Worm (Caenorhabditis elegans) whole organism, L1 larva: ENCODE results near the gene tbb-2.

ENCODE experiments used
- ama-1 ChIP-seq: fragments of 150-350 bp; optimal IDR thresholded peaks from 2 replicates; lab custom pipeline; 2014
- egl-13 ChIP-seq: sonication (generic microtip); optimal IDR thresholded peaks from 2 replicates; lab custom pipeline; 2016; ENCODE audit warnings: missing genotype, missing genetic modification reagents, missing genetic modification characterization, missing compliant biosample characterization
- fkh-10 ChIP-seq: sonication (generic microtip); optimal IDR thresholded peaks from 2 replicates; lab custom pipeline; 2017; ENCODE audit warnings: missing biosample characterization, missing genetic modification reagents, missing genetic modification characterization
- fkh-8 ChIP-seq: sonication (generic microtip); optimal IDR thresholded peaks from 2 replicates; lab custom pipeline; 2016; ENCODE audit warnings: mild to moderate bottlenecking, missing genetic modification characterization, missing compliant biosample characterization
- hlh-17 ChIP-seq: fragments of 200-800 bp; sonication (Bioruptor generic); optimal IDR thresholded peaks from 2 replicates; lab custom pipeline; 2018; ENCODE audit warnings: missing genetic modification characterization, mild to moderate bottlenecking, missing compliant biosample characterization, moderate library complexity, borderline replicate concordance
- lin-15B ChIP-seq: fragments of 150-350 bp; sonication (generic microtip); optimal IDR thresholded peaks from 3 replicates; lab custom pipeline; 2014; ENCODE audit warnings: missing biosample characterization, missing genetic modification characterization
- mep-1 ChIP-seq: fragments of 150-350 bp; optimal IDR thresholded peaks from 2 replicates; lab custom pipeline; 2014; ENCODE audit warnings: missing biosample characterization, missing genetic modification characterization
- nhr-237 ChIP-seq: fragments of 150-350 bp; optimal IDR thresholded peaks from 2 replicates; lab custom pipeline; 2014; ENCODE audit warnings: missing biosample characterization, missing genetic modification characterization
- nhr-90 ChIP-seq: sonication (generic microtip); optimal IDR thresholded peaks from 2 replicates; lab custom pipeline; 2016; ENCODE audit warnings: mild to moderate bottlenecking, missing genetic modification characterization, missing compliant biosample characterization; ENCODE audit not compliant: poor library complexity
- sox-4 ChIP-seq: sonication (generic microtip); optimal IDR thresholded peaks from 2 replicates; lab custom pipeline; 2016; ENCODE audit warnings: missing genetic modification characterization, missing compliant biosample characterization
- tbx-2 ChIP-seq: sonication (generic microtip); optimal IDR thresholded peaks from 2 replicates; lab custom pipeline; 2016; ENCODE audit warnings: missing genetic modification characterization, missing compliant biosample characterization
- unc-130 ChIP-seq: fragments of 150-350 bp; optimal IDR thresholded peaks from 2 replicates; lab custom pipeline; 2017; ENCODE audit warnings: missing biosample characterization, missing genetic modification characterization, inconsistent platforms
- unc-62 ChIP-seq: fragments of 150-350 bp; optimal IDR thresholded peaks from 2 replicates; lab custom pipeline; 2014; ENCODE audit warnings: missing biosample characterization, missing genetic modification reagents, missing genetic modification characterization
- zag-1 ChIP-seq: fragments of 150-350 bp; optimal IDR thresholded peaks from 2 replicates; lab custom pipeline; 2014; ENCODE audit warnings: missing biosample characterization, missing genetic modification characterization

ce11 chrIII:4010987-4011386, 6.4 kb downstream of the tbb-2 start:
- no peak for TF ChIP-seq unc-130 (tag; lab: Kevin White, UChicago)
- no peak for TF ChIP-seq sox-4 (tag; lab: Kevin White, UChicago)
- no peak for TF ChIP-seq nhr-237 (tag; lab: Kevin White, UChicago)
- TF ChIP-seq mep-1 (tag; lab: Kevin White, UChicago): no peak
- no peak for TF ChIP-seq tbx-2 (tag; lab: Kevin White, UChicago)
- TF ChIP-seq ama-1 (lab: Kevin White, UChicago): no peak
- no peak for TF ChIP-seq zag-1 (tag; lab: Kevin White, UChicago)
- no peak for TF ChIP-seq egl-13 (tag; lab: Kevin White, UChicago)
- TF ChIP-seq fkh-10: no peak
- TF ChIP-seq fkh-8 (tag; lab: Kevin White, UChicago): no peak
- TF ChIP-seq lin-15B (tag; lab: Kevin White, UChicago): no peak
- no peak for TF ChIP-seq nhr-90 (tag; lab: Kevin White, UChicago)
- no peak for TF ChIP-seq hlh-17 (GFP tag; lab: Kevin White, UChicago)
- TF ChIP-seq unc-62 (GFP tag; lab: Kevin White, UChicago): no peak
